Fruit fly (Drosophila melanogaster) whole organism, prepupa: ENCODE results near the gene CG43689.

Experiments used
- CG10631 ChIP-seq: fragments of 200-800 bp; sonication (Bioruptor generic); optimal IDR thresholded peaks from 2 replicates; lab custom pipeline; 2016; ENCODE audit warnings: missing biosample characterization, missing genetic modification characterization
- CG10669 ChIP-seq: fragments of 200-800 bp; sonication (Bioruptor generic); optimal IDR thresholded peaks from 3 replicates; lab custom pipeline; 2018; ENCODE audit warnings: missing biosample characterization, mild to moderate bottlenecking, missing genetic modification characterization, moderate library complexity
- CG11294 ChIP-seq: fragments of 200-800 bp; sonication (Bioruptor generic); IDR thresholded peaks from 2 replicates; pipeline ENCODE4 v1.3.6; 2022; ENCODE audit warnings: missing biosample characterization, missing genetic modification characterization
- CG11762 ChIP-seq: fragments of 200-800 bp; sonication (Bioruptor generic); optimal IDR thresholded peaks from 3 replicates; lab custom pipeline; 2016; ENCODE audit warnings: missing biosample characterization, missing genetic modification characterization; ENCODE audit not compliant: insufficient read depth
- CG15336 ChIP-seq: fragments of 200-800 bp; sonication (Bioruptor generic); IDR thresholded peaks from 2 replicates; pipeline ENCODE4 v1.3.6; 2022; ENCODE audit warnings: missing biosample characterization, missing genetic modification characterization
- CG3032 ChIP-seq: fragments of 200-800 bp; optimal IDR thresholded peaks from 2 replicates; lab custom pipeline; 2019; ENCODE audit warnings: missing biosample characterization, mild to moderate bottlenecking, missing genetic modification characterization, moderate library complexity
- CG31627 ChIP-seq: fragments of 200-800 bp; sonication (Bioruptor generic); optimal IDR thresholded peaks from 3 replicates; lab custom pipeline; 2016; ENCODE audit warnings: missing biosample characterization, missing genetic modification characterization
- CG3919 ChIP-seq: fragments of 200-800 bp; sonication (Bioruptor generic); optimal IDR thresholded peaks from 3 replicates; lab custom pipeline; 2016; ENCODE audit warnings: missing biosample characterization, missing genetic modification characterization
- CG6163 ChIP-seq: fragments of 200-800 bp; sonication (Bioruptor generic); IDR thresholded peaks from 3 replicates; pipeline ENCODE4 v1.3.6; 2022; ENCODE audit warnings: missing biosample characterization, missing genetic modification characterization
- CG6276 ChIP-seq: fragments of 200-800 bp; sonication (Bioruptor generic); optimal IDR thresholded peaks from 2 replicates; lab custom pipeline; 2017; ENCODE audit warnings: missing biosample characterization, mild to moderate bottlenecking, missing genetic modification characterization
- CG6854 ChIP-seq: fragments of 200-800 bp; sonication (Bioruptor generic); optimal IDR thresholded peaks from 2 replicates; lab custom pipeline; 2017; ENCODE audit warnings: missing biosample characterization, mild to moderate bottlenecking, missing genetic modification characterization
- CG8119 ChIP-seq: fragments of 200-800 bp; sonication (Bioruptor generic); IDR thresholded peaks from 3 replicates; pipeline ENCODE4 v1.3.6; 2022; ENCODE audit warnings: missing biosample characterization, missing genetic modification characterization
- CG8632 ChIP-seq: fragments of 200-800 bp; sonication (Bioruptor generic); optimal IDR thresholded peaks from 3 replicates; lab custom pipeline; 2016; ENCODE audit warnings: missing biosample characterization, missing genetic modification characterization
- Eip75B ChIP-seq: fragments of 200-800 bp; sonication (Bioruptor generic); optimal IDR thresholded peaks from 3 replicates; lab custom pipeline; 2016; ENCODE audit warnings: missing biosample characterization, missing genetic modification characterization
- Ets96B ChIP-seq: fragments of 200-800 bp; optimal IDR thresholded peaks from 2 replicates; lab custom pipeline; 2019; ENCODE audit warnings: missing biosample characterization, mild to moderate bottlenecking, missing genetic modification characterization, moderate library complexity
- Gug ChIP-seq: fragments of 200-800 bp; sonication (Bioruptor generic); IDR thresholded peaks from 2 replicates; pipeline ENCODE4 v1.3.6; 2022; ENCODE audit warnings: missing biosample characterization, missing genetic modification characterization
- Hr38 ChIP-seq: sonication (Bioruptor generic); optimal IDR thresholded peaks from 2 replicates; lab custom pipeline; 2016; ENCODE audit warnings: missing biosample characterization, missing genetic modification characterization
- Hr39 ChIP-seq: fragments of 200-800 bp; sonication (Bioruptor generic); optimal IDR thresholded peaks from 2 replicates; lab custom pipeline; 2016; ENCODE audit warnings: missing biosample characterization, missing genetic modification characterization
- Hr4 ChIP-seq: fragments of 200-800 bp; sonication (Bioruptor generic); optimal IDR thresholded peaks from 3 replicates; lab custom pipeline; 2016; ENCODE audit warnings: missing biosample characterization, missing genetic modification characterization
- Smox ChIP-seq: fragments of 200-800 bp; sonication (Bioruptor generic); optimal IDR thresholded peaks from 3 replicates; lab custom pipeline; 2016; ENCODE audit warnings: missing biosample characterization, missing genetic modification characterization
- Sox102F ChIP-seq: fragments of 200-800 bp; sonication (Bioruptor generic); optimal IDR thresholded peaks from 2 replicates; lab custom pipeline; 2016; ENCODE audit warnings: missing biosample characterization, mild to moderate bottlenecking, missing genetic modification characterization
- Sox14 ChIP-seq: fragments of 200-800 bp; sonication (Bioruptor generic); optimal IDR thresholded peaks from 3 replicates; lab custom pipeline; 2016; ENCODE audit warnings: missing biosample characterization, missing genetic modification characterization
- Sox15 ChIP-seq: fragments of 200-800 bp; sonication (Bioruptor generic); optimal IDR thresholded peaks from 3 replicates; lab custom pipeline; 2016; ENCODE audit warnings: missing biosample characterization, missing genetic modification characterization
- achi ChIP-seq: fragments of 200-800 bp; sonication (Bioruptor generic); optimal IDR thresholded peaks from 3 replicates; lab custom pipeline; 2016; ENCODE audit warnings: missing biosample characterization, missing genetic modification characterization
- acj6 ChIP-seq: fragments of 200-800 bp; sonication (Bioruptor generic); optimal IDR thresholded peaks from 3 replicates; lab custom pipeline; 2016; ENCODE audit warnings: missing biosample characterization, missing genetic modification characterization
- cyc ChIP-seq: fragments of 200-800 bp; sonication (Bioruptor generic); optimal IDR thresholded peaks from 3 replicates; lab custom pipeline; 2016; ENCODE audit warnings: missing biosample characterization, missing genetic modification characterization
- dac ChIP-seq: fragments of 200-800 bp; sonication (Bioruptor generic); optimal IDR thresholded peaks from 2 replicates; lab custom pipeline; 2017; ENCODE audit warnings: missing biosample characterization, mild to moderate bottlenecking, missing genetic modification characterization
- dsx ChIP-seq: fragments of 200-800 bp; optimal IDR thresholded peaks from 3 replicates; lab custom pipeline; 2019; ENCODE audit warnings: missing biosample characterization, mild to moderate bottlenecking, missing genetic modification characterization, moderate library complexity; ENCODE audit not compliant: poor library complexity, severe bottlenecking
- eg ChIP-seq: fragments of 200-800 bp; sonication (Bioruptor generic); IDR thresholded peaks from 3 replicates; pipeline ENCODE4 v1.3.6; 2022; ENCODE audit warnings: missing biosample characterization, missing genetic modification characterization
- esn ChIP-seq: fragments of 200-800 bp; sonication (Bioruptor generic); optimal IDR thresholded peaks from 2 replicates; lab custom pipeline; 2016; ENCODE audit warnings: missing biosample characterization, mild to moderate bottlenecking, missing genetic modification characterization, moderate library complexity
- fd59A ChIP-seq: fragments of 200-800 bp; sonication (Bioruptor generic); optimal IDR thresholded peaks from 2 replicates; lab custom pipeline; 2017; ENCODE audit warnings: missing biosample characterization, mild to moderate bottlenecking, missing genetic modification characterization, missing genetic modification reagents
- fd85E ChIP-seq: fragments of 200-800 bp; sonication (Bioruptor generic); optimal IDR thresholded peaks from 3 replicates; lab custom pipeline; 2016; ENCODE audit warnings: missing biosample characterization, missing genetic modification characterization
- fkh ChIP-seq: fragments of 200-800 bp; sonication (Bioruptor generic); optimal IDR thresholded peaks from 3 replicates; lab custom pipeline; 2017; ENCODE audit warnings: missing biosample characterization, mild to moderate bottlenecking, missing genetic modification characterization, moderate library complexity
- lz ChIP-seq: fragments of 200-800 bp; sonication (Bioruptor generic); optimal IDR thresholded peaks from 3 replicates; lab custom pipeline; 2016; ENCODE audit warnings: missing biosample characterization, missing genetic modification characterization
- salr ChIP-seq, 2 experiments: fragments of 200-800 bp; sonication (Bioruptor generic); optimal IDR thresholded peaks; 3 replicates each; lab custom pipeline; 2016 to 2018; ENCODE audit warnings: missing biosample characterization in 2 of 2, missing genetic modification characterization in 2 of 2, mild to moderate bottlenecking in 1 of 2
- spab ChIP-seq: fragments of 200-800 bp; sonication (Bioruptor generic); optimal IDR thresholded peaks from 2 replicates; lab custom pipeline; 2017; ENCODE audit warnings: missing biosample characterization, mild to moderate bottlenecking, missing genetic modification characterization, missing genetic modification reagents
- ss ChIP-seq, 2 experiments: fragments of 200-800 bp; sonication (Bioruptor generic); optimal IDR thresholded peaks; 2 replicates in 1 of 2; 3 replicates in 1 of 2; lab custom pipeline; 2017 to 2018; ENCODE audit warnings: mild to moderate bottlenecking in 2 of 2, missing biosample characterization in 2 of 2, missing genetic modification characterization in 2 of 2, moderate library complexity in 1 of 2
- svp ChIP-seq: fragments of 200-800 bp; sonication (Bioruptor generic); peaks from one replicate; lab custom pipeline; 2016; ENCODE audit warnings: missing biosample characterization, missing genetic modification characterization

The CG43689 gene

DNA sequence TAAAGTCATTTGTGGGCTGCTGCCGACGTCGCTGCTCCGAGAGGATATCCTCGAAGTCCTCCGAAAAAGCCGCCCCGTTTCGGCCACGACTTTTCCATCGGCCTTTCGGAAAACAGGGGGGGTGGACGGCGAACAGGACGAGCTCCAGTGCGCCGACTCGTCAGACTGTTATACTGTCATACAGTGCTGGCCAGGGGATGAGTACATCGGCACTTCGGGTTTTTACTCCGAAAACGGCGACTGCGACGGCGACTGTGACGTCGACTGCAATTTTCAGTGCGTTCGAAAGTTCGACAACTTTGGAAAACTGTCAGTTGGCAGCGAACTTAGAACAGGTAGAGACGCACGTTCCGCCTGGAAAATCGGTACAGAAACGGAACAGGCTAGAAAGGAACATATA is at the start of gene CG43689:
Gene CG43689 (plus strand): TSS at position 314 of the 400 bp plus-strand sequence.
- TF ChIP-seq CG3919 (GFP tag; lab: Kevin White, UChicago) = no peak
- TF ChIP-seq Hr38 (GFP tag; lab: Kevin White, UChicago) = no peak
- no peak for TF ChIP-seq CG10631 (GFP tag; lab: Kevin White, UChicago)
- no peak for TF ChIP-seq CG8632

DNA sequence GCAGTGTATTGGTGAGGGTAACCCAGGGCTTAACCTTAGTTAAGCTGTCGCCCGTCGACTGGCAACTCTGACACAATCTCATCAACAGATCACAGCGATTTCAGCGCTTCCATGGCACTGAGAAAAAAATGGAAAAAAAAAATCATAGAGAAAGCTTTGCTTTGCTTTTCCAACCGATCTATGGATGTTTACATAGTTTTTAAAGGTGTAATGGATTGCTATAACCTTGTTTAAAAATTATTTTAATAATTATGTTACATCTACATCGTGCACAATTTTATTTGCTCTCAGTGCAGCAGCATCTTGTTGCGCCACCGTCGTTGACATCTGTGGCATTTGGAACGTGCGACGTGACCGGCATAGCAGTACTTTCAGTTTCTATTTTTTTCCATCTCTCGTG is 42.6 kb upstream of the CG43689 start:
- TF ChIP-seq Hr39 (GFP tag; lab: Kevin White, UChicago) (no peak), svp (peak; percentile 31)

DNA sequence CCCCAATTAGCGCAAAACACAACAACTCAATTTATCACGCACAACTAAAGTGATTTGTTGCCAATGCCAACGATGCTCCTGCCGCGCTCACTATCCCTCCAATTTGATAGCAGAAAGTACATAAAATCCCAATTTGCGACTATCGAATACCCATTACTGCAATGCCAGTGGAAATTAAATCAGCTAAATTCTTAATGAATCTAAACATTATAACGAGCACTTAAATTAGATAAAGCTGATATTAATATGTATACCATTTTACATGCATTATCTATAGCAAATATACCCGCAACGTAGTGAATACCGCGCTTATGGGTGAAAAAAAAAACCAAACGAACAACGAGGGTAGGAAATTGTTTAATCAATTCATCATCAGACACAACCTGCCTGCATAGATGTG is 42.0 kb upstream of the CG43689 start:
- TF ChIP-seq svp (peak; percentile 54), Ets96B (tag; lab: Kevin White, UChicago) (no peak)

DNA sequence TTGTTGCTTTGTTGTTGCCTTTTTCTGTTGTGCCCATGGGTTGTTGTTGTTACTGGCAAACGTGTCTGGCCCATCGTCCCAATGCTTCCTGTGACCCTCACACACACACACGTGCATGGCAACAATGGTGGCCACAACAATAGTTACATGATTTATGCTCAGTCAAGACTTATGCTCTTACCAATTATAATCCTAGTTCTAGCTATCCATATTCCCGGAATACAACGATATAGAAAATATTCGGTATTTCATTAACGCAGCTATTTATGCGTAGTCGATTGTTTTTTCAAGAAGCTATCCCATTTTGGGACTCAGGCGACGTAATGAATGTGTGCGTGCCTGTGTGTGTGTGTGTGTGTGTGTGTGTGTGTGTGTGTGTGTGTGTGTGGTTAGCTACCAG is 36.8 kb upstream of the CG43689 start:
- TF ChIP-seq fkh (GFP tag; lab: Kevin White, UChicago) (no peak), fd85E (GFP tag; lab: Kevin White, UChicago) (no peak), acj6 (no peak), lz (GFP tag; lab: Kevin White, UChicago) (no peak), CG6854 (GFP tag; lab: Kevin White, UChicago) (no peak), cyc (GFP tag; lab: Kevin White, UChicago) (no peak), Hr38 (GFP tag; lab: Kevin White, UChicago) (no peak), achi (GFP tag; lab: Kevin White, UChicago) (no peak), Gug (GFP tag; lab: Robert Waterston, UW) (no peak), CG8119 (GFP tag; lab: Robert Waterston, UW) (no peak), CG11762 (GFP tag; lab: Kevin White, UChicago) (no peak), Hr4 (no peak), dsx (GFP tag; lab: Kevin White, UChicago) (no peak), fd59A (GFP tag; lab: Kevin White, UChicago) (no peak)

DNA sequence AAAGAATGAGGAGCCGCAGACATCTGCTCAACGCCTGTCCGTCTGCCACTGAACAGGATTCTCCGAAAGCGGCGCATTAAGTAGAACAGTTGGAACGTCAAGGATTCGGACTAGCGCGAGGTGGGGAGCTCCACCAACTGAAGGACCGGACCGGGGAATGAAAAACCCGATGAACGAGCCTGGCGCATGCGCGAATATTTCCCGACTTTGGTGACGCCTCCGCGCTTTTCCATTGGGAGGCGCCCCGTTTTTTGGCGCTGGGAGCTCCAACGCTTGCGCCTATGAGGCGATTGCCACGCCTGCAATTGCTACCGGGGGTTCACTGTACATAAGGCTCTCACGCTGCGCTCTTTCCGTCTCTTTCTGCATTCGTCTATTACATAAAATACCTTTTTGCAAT is 14.0 kb upstream of the CG43689 start:
- TF ChIP-seq salr (GFP tag; optimal IDR thresholded peaks at IDR 0.05; lab: Kevin White, UChicago) = no peak
- no peak for TF ChIP-seq CG6163
- TF ChIP-seq Smox (GFP tag; lab: Kevin White, UChicago) = no peak
- no peak for TF ChIP-seq achi (GFP tag; lab: Kevin White, UChicago)
- no peak for TF ChIP-seq dac (GFP tag; lab: Kevin White, UChicago)
- no peak for TF ChIP-seq Sox14 (GFP tag; lab: Kevin White, UChicago)
- no peak for TF ChIP-seq CG11762 (GFP tag; lab: Kevin White, UChicago)
- TF ChIP-seq eg (GFP tag; lab: Robert Waterston, UW) = no peak
- no peak for TF ChIP-seq Eip75B (GFP tag; lab: Kevin White, UChicago)
- TF ChIP-seq dsx (GFP tag; lab: Kevin White, UChicago) = no peak
- no peak for TF ChIP-seq CG3032 (tag; lab: Kevin White, UChicago)
- no peak for TF ChIP-seq fd59A (GFP tag; lab: Kevin White, UChicago)
- TF ChIP-seq CG11294 (GFP tag; lab: Robert Waterston, UW) = no peak
- TF ChIP-seq, all 60 proteins: peak for 0

DNA sequence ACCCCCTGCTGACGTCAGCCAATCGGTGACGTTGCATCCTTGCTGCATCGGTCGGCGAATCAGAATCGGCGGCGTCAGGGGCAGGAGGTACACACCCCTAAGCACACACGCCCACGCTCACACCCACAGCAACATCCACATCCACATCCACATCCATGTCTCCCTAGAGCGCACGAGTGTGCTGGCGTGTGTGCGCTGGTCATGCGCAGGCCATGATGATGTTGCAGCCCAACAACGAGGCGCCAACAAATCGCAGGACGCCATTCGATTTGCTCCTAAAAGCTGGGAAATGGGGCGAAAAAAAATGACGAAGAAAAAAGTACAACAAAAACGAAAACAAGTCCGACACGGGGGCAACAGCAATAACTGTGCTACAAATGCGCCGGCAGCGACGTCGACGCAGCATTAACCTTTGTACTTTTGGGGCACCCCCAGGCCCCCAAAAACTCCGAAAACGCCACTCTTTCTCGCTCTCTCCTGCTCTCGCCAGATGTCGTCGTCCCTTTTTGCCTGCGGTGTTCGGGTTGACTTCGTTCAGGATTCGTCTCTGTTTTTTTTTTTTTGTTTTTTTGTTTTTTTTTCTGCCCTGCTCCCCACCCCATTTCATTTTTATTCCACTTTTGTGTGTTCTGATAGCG is 13.6 kb downstream of the CG43689 start:
- TF ChIP-seq fkh (GFP tag; lab: Kevin White, UChicago) (no peak), Sox14 (GFP tag; lab: Kevin White, UChicago) (no peak), ss (GFP tag; optimal IDR thresholded peaks at IDR 0.05; lab: Kevin White, UChicago) (peak in 1 of 2 experiments; percentile 41), eg (GFP tag; lab: Robert Waterston, UW) (0 out of 3 replicates have a peak, but pooled peaks have one; percentile 29), Sox15 (GFP tag; lab: Kevin White, UChicago) (no peak), lz (GFP tag; lab: Kevin White, UChicago) (no peak), spab (no peak), esn (GFP tag; lab: Kevin White, UChicago) (no peak), CG10631 (GFP tag; lab: Kevin White, UChicago) (no peak), achi (GFP tag; lab: Kevin White, UChicago) (no peak), Eip75B (GFP tag; lab: Kevin White, UChicago) (no peak), CG6276 (GFP tag; lab: Kevin White, UChicago) (no peak), Hr4 (no peak), svp (peak; percentile 62), CG10669 (GFP tag; lab: Kevin White, UChicago) (no peak), CG6163 (no peak), cyc (GFP tag; lab: Kevin White, UChicago) (no peak), Smox (GFP tag; lab: Kevin White, UChicago) (no peak), CG3032 (tag; lab: Kevin White, UChicago) (no peak), Sox102F (GFP tag; lab: Kevin White, UChicago) (no peak), CG15336 (GFP tag; lab: Robert Waterston, UW) (no peak), CG31627 (GFP tag; lab: Kevin White, UChicago) (no peak)
